Worm (Caenorhabditis elegans): ENCODE measurements around the gene ttr-32.
A peak's percentile ranks its signal among the peaks of the same experiment; 100 is the strongest.

The ttr-32 gene

DNA sequence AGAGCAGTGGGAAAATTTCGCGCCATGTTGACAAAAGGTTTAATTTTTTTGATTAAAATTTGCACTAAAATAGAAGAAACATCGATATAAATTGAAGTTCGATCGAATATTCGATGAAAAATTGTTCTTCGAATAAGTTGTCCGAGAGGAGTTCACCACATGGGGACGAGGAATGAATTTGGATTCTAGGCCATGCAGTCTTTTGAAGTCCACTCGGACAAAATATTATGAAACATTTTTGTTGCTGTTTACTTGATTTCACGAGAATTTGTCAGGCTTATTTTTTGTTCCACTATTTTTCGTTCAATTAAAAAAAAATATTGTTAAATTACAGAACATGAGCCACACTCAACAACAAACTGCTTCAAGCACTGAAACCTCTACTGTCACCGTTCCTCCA, 45.5 kb upstream of the ttr-32 start, which contains the start of the genes cux-7 and C07H6.2 (continued):
- TF ChIP-seq ceh-9 (tag; optimal IDR thresholded peaks at IDR 0.05), result no peak
- peak; percentile 87 for TF ChIP-seq fkh-6 (tag; optimal IDR thresholded peaks at IDR 0.05)
- TF ChIP-seq tbx-2 (tag; optimal IDR thresholded peaks at IDR 0.05), result peak; percentile 98
- TF ChIP-seq ceh-31 (tag; optimal IDR thresholded peaks at IDR 0.05), result peak; percentile 99
- TF ChIP-seq tbx-7 (tag; optimal IDR thresholded peaks at IDR 0.05), result peak; percentile 100
- TF ChIP-seq fax-1 (tag; optimal IDR thresholded peaks at IDR 0.05), result peak; percentile 89
- peak; percentile 69 for TF ChIP-seq pqm-1 (tag; optimal IDR thresholded peaks at IDR 0.05)
- no peak for TF ChIP-seq sox-2 (GFP tag; IDR thresholded peaks at IDR 0.05)
- peak; percentile 67 for TF ChIP-seq dmd-4 (tag; optimal IDR thresholded peaks at IDR 0.05; ENCODE audit: borderline replicate concordance)
- TF ChIP-seq hlh-8 (tag; optimal IDR thresholded peaks at IDR 0.05), result peak; percentile 94
- TF ChIP-seq che-1 (tag; optimal IDR thresholded peaks at IDR 0.05), result no peak
- no peak for TF ChIP-seq hlh-30 (tag; optimal IDR thresholded peaks at IDR 0.05; ENCODE audit: insufficient read depth)
- no peak for TF ChIP-seq K02D7.2 (tag; optimal IDR thresholded peaks at IDR 0.05)
- TF ChIP-seq sdc-2 (tag; optimal IDR thresholded peaks at IDR 0.05), result peak; percentile 55
- peak; percentile 72 for TF ChIP-seq unc-42 (tag; optimal IDR thresholded peaks at IDR 0.05)
- no peak for TF ChIP-seq T23F11.4 (GFP tag; optimal IDR thresholded peaks at IDR 0.05)
- no peak for TF ChIP-seq K09A11.1 (tag; optimal IDR thresholded peaks at IDR 0.05; ENCODE audit: insufficient read depth)
- TF ChIP-seq nhr-232 (tag; optimal IDR thresholded peaks at IDR 0.05), result no peak
- no peak for TF ChIP-seq lin-11 (tag; optimal IDR thresholded peaks at IDR 0.05)
- TF ChIP-seq zip-5 (tag; optimal IDR thresholded peaks at IDR 0.05), result peak; percentile 96
- TF ChIP-seq fkh-10 (GFP tag; optimal IDR thresholded peaks at IDR 0.05), result no peak
- TF ChIP-seq ceh-18 (tag; optimal IDR thresholded peaks at IDR 0.05), result peak; percentile 69
- no peak for TF ChIP-seq dve-1 (tag; optimal IDR thresholded peaks at IDR 0.05)
- peak; percentile 99 for TF ChIP-seq ets-4 (tag; optimal IDR thresholded peaks at IDR 0.05)

DNA sequence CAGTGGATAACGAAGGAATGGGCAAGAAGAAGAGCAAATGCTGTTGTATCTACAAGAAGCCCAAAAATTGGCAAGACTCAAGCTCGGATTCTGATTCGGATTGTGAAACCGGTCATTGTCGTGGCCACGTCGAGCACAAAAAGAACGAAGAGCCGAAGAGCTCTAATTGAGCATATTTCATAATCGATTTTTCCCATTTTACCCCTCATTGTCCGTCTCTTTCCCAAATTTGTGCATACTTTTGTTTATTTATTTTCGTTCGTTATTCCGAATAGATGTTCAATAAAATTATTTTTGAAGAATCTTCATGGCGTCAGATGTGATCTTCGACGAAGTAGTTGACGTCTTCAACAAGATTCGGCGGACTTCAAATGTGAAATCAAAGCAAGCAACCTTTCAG, 45.0 kb upstream of the ttr-32 start, which contains the start of gene lig-4:
TSS of gene lig-4 (plus strand) at position 301 of the 400 bp plus-strand sequence.
- TF ChIP-seq pros-1 (tag; optimal IDR thresholded peaks at IDR 0.05) (no peak), ceh-19 (GFP tag; optimal IDR thresholded peaks at IDR 0.05) (no peak), pqm-1 (tag; optimal IDR thresholded peaks at IDR 0.05) (no peak), odd-2 (tag; optimal IDR thresholded peaks at IDR 0.05) (no peak), fkh-6 (tag; optimal IDR thresholded peaks at IDR 0.05) (no peak), ceh-2 (tag; optimal IDR thresholded peaks at IDR 0.05) (no peak), pha-2 (tag; optimal IDR thresholded peaks at IDR 0.05) (no peak), unc-3 (GFP tag; conservative IDR thresholded peaks at IDR 0.05) (no peak), unc-3 (tag; optimal IDR thresholded peaks at IDR 0.05) (no peak), unc-42 (tag; optimal IDR thresholded peaks at IDR 0.05) (no peak), nhr-232 (tag; optimal IDR thresholded peaks at IDR 0.05) (no peak), ceh-45 (GFP tag; IDR thresholded peaks at IDR 0.05) (no peak)

DNA sequence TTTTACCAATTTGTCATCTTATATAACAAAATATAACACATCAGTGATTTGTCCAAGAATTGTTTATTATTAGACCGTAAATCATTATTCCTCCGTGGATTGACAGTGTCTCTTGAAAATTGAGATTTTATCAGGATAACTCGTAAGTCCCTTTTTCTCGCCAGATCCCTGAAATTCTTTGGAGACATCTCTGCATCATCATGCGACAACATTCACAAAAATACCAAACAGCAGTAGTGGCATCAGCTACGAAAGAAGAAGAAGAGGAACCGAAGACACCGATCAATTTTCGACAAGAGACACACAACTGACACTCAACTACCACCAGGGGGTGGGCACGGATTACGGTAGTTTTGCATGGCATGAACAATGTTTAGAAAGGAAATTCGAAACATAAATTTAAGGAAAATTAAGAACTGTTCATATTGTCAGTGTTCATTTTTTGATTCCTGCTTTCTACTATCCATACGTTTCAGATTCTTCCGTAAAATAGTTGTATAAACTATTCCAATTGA, 41.3 kb upstream of the ttr-32 start:
- TF ChIP-seq fkh-6 (tag; optimal IDR thresholded peaks at IDR 0.05), result no peak
- no peak for TF ChIP-seq K02D7.2 (tag; optimal IDR thresholded peaks at IDR 0.05)
- TF ChIP-seq elt-2 (tag; optimal IDR thresholded peaks at IDR 0.05), result no peak
- TF ChIP-seq lim-6 (tag; optimal IDR thresholded peaks at IDR 0.05), result no peak

DNA sequence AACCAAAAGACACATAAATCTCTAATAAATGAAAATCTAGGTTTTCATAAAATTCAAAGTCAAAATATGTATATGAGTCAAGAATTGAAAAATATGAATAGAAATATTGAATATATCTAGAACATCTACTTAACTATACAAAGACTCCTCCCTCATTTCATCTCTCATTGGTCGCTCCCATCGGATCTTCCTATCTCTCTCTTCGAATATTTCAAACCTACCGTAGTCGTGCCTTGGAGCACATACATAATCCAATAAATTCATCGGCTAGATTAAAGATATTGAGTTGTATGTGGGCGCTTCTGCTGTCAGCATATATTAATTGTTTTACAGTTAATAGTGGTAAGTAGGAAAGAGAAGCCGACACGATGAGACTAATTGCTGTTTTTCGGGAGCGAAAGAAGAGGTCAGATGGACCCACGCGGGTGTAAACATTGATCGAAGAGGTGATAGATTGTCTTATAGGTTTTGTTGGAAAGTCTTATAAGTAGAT, 39.2 kb upstream of the ttr-32 start:
- TF ChIP-seq nfya-1 (tag; optimal IDR thresholded peaks at IDR 0.05) (peak; percentile 47), unc-55 (GFP tag; optimal IDR thresholded peaks at IDR 0.05) (peak; percentile 51), hlh-15 (tag; optimal IDR thresholded peaks at IDR 0.05) (no peak)

All from whole organism, late embryonic.